Fruit fly (Drosophila melanogaster) whole organism, wandering third instar larva: ENCODE measurements around the gene Eip78C.

ENCODE experiments used
- Abd-B ChIP-seq: fragments of >200 bp; optimal IDR thresholded peaks from 2 replicates; lab custom pipeline; 2017; ENCODE audit warnings: missing biosample characterization, missing genetic modification characterization
- CG9705 ChIP-seq: fragments of 200-800 bp; sonication (Bioruptor generic); optimal IDR thresholded peaks from 2 replicates; lab custom pipeline; 2018; ENCODE audit warnings: missing biosample characterization, mild to moderate bottlenecking, missing genetic modification characterization
- CrebA ChIP-seq: fragments of 200-800 bp; sonication (Bioruptor generic); optimal IDR thresholded peaks from 2 replicates; lab custom pipeline; 2016; ENCODE audit warnings: missing biosample characterization, mild to moderate bottlenecking, missing genetic modification characterization, borderline replicate concordance
- Dfd ChIP-seq: fragments of >200 bp; optimal IDR thresholded peaks from 2 replicates; lab custom pipeline; 2017; ENCODE audit warnings: missing biosample characterization, missing genetic modification characterization
- GATAd ChIP-seq: sonication (Bioruptor generic); optimal IDR thresholded peaks from 2 replicates; lab custom pipeline; 2016; ENCODE audit warnings: missing biosample characterization, missing genetic modification characterization
- HLH106 ChIP-seq: fragments of 200-800 bp; optimal IDR thresholded peaks from 3 replicates; lab custom pipeline; 2019; ENCODE audit warnings: missing biosample characterization, mild to moderate bottlenecking, missing genetic modification characterization, moderate library complexity
- Hr78 ChIP-seq: fragments of >200 bp; optimal IDR thresholded peaks from 2 replicates; lab custom pipeline; 2017; ENCODE audit warnings: missing biosample characterization, missing genetic modification characterization
- Hr83 ChIP-seq: fragments of 200-300 bp; sonication (Bioruptor generic); optimal IDR thresholded peaks from 2 replicates; lab custom pipeline; 2016; ENCODE audit warnings: missing biosample characterization, mild to moderate bottlenecking, missing genetic modification characterization, moderate library complexity; ENCODE audit not compliant: poor library complexity, severe bottlenecking
- Jra ChIP-seq: sonication (Bioruptor generic); optimal IDR thresholded peaks from 2 replicates; lab custom pipeline; 2016; ENCODE audit warnings: missing biosample characterization, missing genetic modification characterization
- Mio ChIP-seq: sonication (Bioruptor generic); optimal IDR thresholded peaks from 2 replicates; lab custom pipeline; 2016; ENCODE audit warnings: missing biosample characterization, missing genetic modification characterization
- Myc ChIP-seq: fragments of >200 bp; optimal IDR thresholded peaks from 2 replicates; lab custom pipeline; 2017
- N ChIP-seq: fragments of >200 bp; optimal IDR thresholded peaks from 2 replicates; lab custom pipeline; 2018; ENCODE audit warnings: missing biosample characterization, missing external identifiers, missing genetic modification characterization
- OdsH ChIP-seq: fragments of 200-800 bp; sonication (Bioruptor generic); optimal IDR thresholded peaks from 2 replicates; lab custom pipeline; 2016; ENCODE audit warnings: missing biosample characterization, mild to moderate bottlenecking, missing genetic modification characterization
- Rel ChIP-seq, 2 experiments: fragments of 200-800 bp; sonication (Bioruptor generic) in 1 of 2; optimal IDR thresholded peaks; 2 replicates in 1 of 2; 3 replicates in 1 of 2; lab custom pipeline; 2016 to 2019; ENCODE audit warnings: mild to moderate bottlenecking in 2 of 2, missing biosample characterization in 2 of 2, missing genetic modification characterization in 2 of 2, moderate library complexity in 1 of 2
- Sp1 ChIP-seq: fragments of 200-800 bp; sonication (Bioruptor generic); optimal IDR thresholded peaks from 3 replicates; lab custom pipeline; 2019; ENCODE audit warnings: missing biosample characterization, mild to moderate bottlenecking, missing genetic modification characterization, moderate library complexity
- br ChIP-seq: fragments of 200-800 bp; sonication (Bioruptor generic); optimal IDR thresholded peaks from 2 replicates; lab custom pipeline; 2016; ENCODE audit warnings: missing biosample characterization, missing genetic modification characterization
- brk ChIP-seq: fragments of 200-800 bp; sonication (Bioruptor generic); optimal IDR thresholded peaks from 2 replicates; lab custom pipeline; 2016; ENCODE audit warnings: missing biosample characterization, mild to moderate bottlenecking, missing genetic modification characterization
- dl ChIP-seq, 2 experiments: fragments of 175-275, 200-275 bp in 1 of 2; fragments of 200-275 bp in 1 of 2; sonication (Bioruptor generic); optimal IDR thresholded peaks; lab custom pipeline; 2018; ENCODE audit warnings: mild to moderate bottlenecking in 2 of 2, missing biosample characterization in 2 of 2, missing genetic modification characterization in 2 of 2, moderate library complexity in 2 of 2; ENCODE audit not compliant: partially characterized antibody in 2 of 2, insufficient read depth in 1 of 2
- dmrt93B ChIP-seq: fragments of 200-800 bp; sonication (Bioruptor generic); optimal IDR thresholded peaks from 2 replicates; lab custom pipeline; 2018; ENCODE audit warnings: missing biosample characterization, mild to moderate bottlenecking, missing genetic modification characterization
- dsf ChIP-seq: sonication (Bioruptor generic); optimal IDR thresholded peaks from 2 replicates; lab custom pipeline; 2016; ENCODE audit warnings: missing biosample characterization, missing genetic modification characterization, borderline replicate concordance
- ey ChIP-seq: fragments of 200-800 bp; sonication (Bioruptor generic); optimal IDR thresholded peaks from 2 replicates; lab custom pipeline; 2016; ENCODE audit warnings: missing biosample characterization, missing genetic modification characterization
- foxo ChIP-seq, 2 experiments: fragments of 200-800 bp; sonication (Bioruptor generic); optimal IDR thresholded peaks; 2 replicates in 1 of 2; 3 replicates in 1 of 2; lab custom pipeline; 2016 to 2017; ENCODE audit warnings: missing biosample characterization in 2 of 2, missing genetic modification characterization in 2 of 2
- fru ChIP-seq: fragments of 200-800 bp; sonication (Bioruptor generic); optimal IDR thresholded peaks from 3 replicates; lab custom pipeline; 2016; ENCODE audit warnings: missing biosample characterization, mild to moderate bottlenecking, missing genetic modification characterization
- lola ChIP-seq: fragments of >200 bp; optimal IDR thresholded peaks from 2 replicates; lab custom pipeline; 2017; ENCODE audit warnings: missing biosample characterization, missing genetic modification characterization
- psq ChIP-seq: fragments of 200-800 bp; sonication (Bioruptor generic); optimal IDR thresholded peaks from 3 replicates; lab custom pipeline; 2017; ENCODE audit warnings: missing biosample characterization, mild to moderate bottlenecking, missing genetic modification characterization, moderate library complexity
- rgr ChIP-seq: fragments of 200-800 bp; sonication (Bioruptor generic); optimal IDR thresholded peaks from 3 replicates; lab custom pipeline; 2016; ENCODE audit warnings: missing biosample characterization, mild to moderate bottlenecking, missing genetic modification characterization
- sage ChIP-seq: fragments of 200-800 bp; sonication (Bioruptor generic); optimal IDR thresholded peaks from 2 replicates; lab custom pipeline; 2016; ENCODE audit warnings: missing biosample characterization, mild to moderate bottlenecking, missing genetic modification characterization
- sv ChIP-seq: fragments of 200-800 bp; sonication (Bioruptor generic); optimal IDR thresholded peaks from 3 replicates; lab custom pipeline; 2016; ENCODE audit warnings: missing biosample characterization, missing genetic modification characterization
- tai ChIP-seq: sonication (Bioruptor generic); optimal IDR thresholded peaks from 2 replicates; lab custom pipeline; 2016; ENCODE audit warnings: missing biosample characterization, missing genetic modification characterization
- usp ChIP-seq: fragments of >200 bp; optimal IDR thresholded peaks from 2 replicates; lab custom pipeline; 2017; ENCODE audit warnings: missing biosample characterization, missing genetic modification characterization
- woc ChIP-seq: sonication (Bioruptor generic); optimal IDR thresholded peaks from 2 replicates; lab custom pipeline; 2016; ENCODE audit warnings: missing biosample characterization, mild to moderate bottlenecking, missing genetic modification characterization

The Eip78C gene

DNA sequence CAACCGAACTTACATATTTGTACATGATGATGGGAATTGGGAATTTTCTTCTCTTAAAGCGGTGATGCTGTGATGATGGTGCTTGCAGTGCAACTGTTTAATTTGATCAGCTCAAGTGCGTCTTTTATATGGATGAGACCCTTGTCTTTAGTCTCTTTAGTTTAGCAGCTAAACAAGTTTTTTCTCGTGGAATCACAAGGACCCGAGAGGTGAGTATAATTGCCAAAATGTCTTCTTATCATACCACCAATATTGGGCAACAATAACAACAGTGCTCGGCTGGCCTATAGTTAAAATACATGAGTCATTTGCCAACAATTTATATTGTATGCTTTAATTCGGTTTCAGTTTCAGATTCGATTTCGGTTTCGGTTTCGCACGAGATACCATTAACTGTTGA, 71.3 kb downstream of the Eip78C start, which contains the start of gene Edg78E:
Gene Edg78E (minus strand): TSS at position 101 of the 400 bp plus-strand sequence.
- TF ChIP-seq usp (GFP tag; lab: Kevin White, UChicago) (no peak), ey (GFP tag; lab: Kevin White, UChicago) (no peak), dl (GFP tag; optimal IDR thresholded peaks at IDR 0.05; lab: Kevin White, UChicago; ENCODE audit: insufficient read depth in 1 of 2, partially characterized antibody in 2 of 2) (no peak), Rel (GFP tag; optimal IDR thresholded peaks at IDR 0.05; lab: Kevin White, UChicago) (no peak), Rel (tag; optimal IDR thresholded peaks at IDR 0.05; lab: Kevin White, UChicago) (no peak), psq (GFP tag; lab: Kevin White, UChicago) (no peak), Dfd (no peak), Myc (lab: Kevin White, UChicago) (no peak), N (GFP tag; lab: Kevin White, UChicago) (no peak), Sp1 (GFP tag; lab: Kevin White, UChicago) (no peak), OdsH (no peak), lola (no peak), br (no peak), tai (GFP tag; lab: Kevin White, UChicago) (no peak), HLH106 (tag; lab: Kevin White, UChicago) (no peak)
- TF ChIP-seq, all 38 proteins: peak for 0

DNA sequence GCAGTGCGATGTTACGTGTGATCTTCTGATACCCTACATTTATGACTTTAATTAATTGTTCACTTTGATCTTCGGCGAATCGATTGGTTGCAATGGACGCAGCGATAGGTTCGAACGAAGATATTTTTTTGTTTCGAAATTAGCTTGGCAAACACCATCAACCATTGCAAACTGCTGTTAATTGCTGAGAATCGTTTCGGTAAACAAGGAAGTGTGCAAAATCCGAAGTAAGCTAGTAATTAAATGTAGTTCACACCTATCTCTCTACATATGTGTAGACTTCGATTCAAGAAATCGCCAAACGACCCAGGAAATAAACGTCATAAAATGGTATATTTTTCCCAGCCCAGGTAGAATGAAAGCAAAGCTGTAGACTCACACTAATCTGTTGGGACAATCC, 72.0 kb downstream of the Eip78C start, which contains the start of gene CG43702:
Gene CG43702 (plus strand): TSS at position 301 of the 400 bp plus-strand sequence.
- no peak for TF ChIP-seq Hr83 (GFP tag; lab: Kevin White, UChicago)
- no peak for TF ChIP-seq ey (GFP tag; lab: Kevin White, UChicago)

DNA sequence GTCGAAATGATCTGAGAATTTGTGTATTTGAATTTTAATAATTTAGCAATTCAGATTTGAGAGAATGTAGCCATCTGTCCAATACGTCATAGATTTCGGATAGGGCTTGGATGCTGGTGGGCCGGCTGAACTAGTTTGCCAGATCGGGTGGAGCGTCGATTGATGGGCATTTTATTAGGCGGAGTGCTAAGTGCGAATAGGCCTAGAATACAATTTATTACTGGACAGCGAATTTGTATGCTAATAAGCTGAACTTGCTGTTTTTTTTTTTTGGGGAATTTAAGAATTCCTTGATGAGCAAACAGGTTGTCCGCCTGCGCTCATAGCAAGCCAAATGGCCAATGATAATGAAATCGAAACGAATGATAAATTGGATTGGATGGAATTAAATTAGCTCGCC, 72.8 kb downstream of the Eip78C start:
- TF ChIP-seq brk (GFP tag; lab: Kevin White, UChicago) (no peak), dmrt93B (GFP tag; lab: Kevin White, UChicago) (no peak), sage (no peak), foxo (GFP tag; optimal IDR thresholded peaks at IDR 0.05; lab: Kevin White, UChicago) (no peak), Rel (GFP tag; optimal IDR thresholded peaks at IDR 0.05; lab: Kevin White, UChicago) (no peak), Rel (tag; optimal IDR thresholded peaks at IDR 0.05; lab: Kevin White, UChicago) (no peak), Mio (GFP tag; lab: Kevin White, UChicago) (no peak), sv (GFP tag; lab: Kevin White, UChicago) (no peak), CG9705 (no peak), Myc (lab: Kevin White, UChicago) (no peak), br (no peak)

DNA sequence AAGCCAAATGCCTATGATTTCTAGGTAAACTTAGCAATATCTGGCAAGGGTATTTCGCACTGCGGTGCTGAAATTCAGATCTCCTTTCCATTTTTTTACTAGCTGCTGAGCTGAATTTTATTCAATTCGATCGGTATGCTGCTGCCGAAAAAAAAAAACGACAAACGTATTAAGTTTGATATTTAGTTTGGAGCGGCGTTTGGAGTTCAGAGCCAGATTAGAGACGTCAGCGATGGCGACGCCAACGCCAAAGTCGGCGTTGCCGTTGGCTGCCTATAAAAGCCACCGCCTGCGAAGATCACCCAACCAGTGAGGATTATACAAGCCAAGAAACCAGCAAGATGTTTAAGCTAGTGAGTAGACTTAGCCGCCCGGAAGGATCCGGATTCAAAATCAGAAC, 73.9 kb downstream of the Eip78C start, which contains the start of gene Cpr78Cc:
Gene Cpr78Cc (plus strand): TSS at position 301 of the 400 bp plus-strand sequence.
- TF ChIP-seq CrebA (GFP tag; lab: Kevin White, UChicago), result no peak
- no peak for TF ChIP-seq GATAd (GFP tag; lab: Kevin White, UChicago)
- TF ChIP-seq fru (GFP tag; lab: Kevin White, UChicago), result no peak
- TF ChIP-seq dmrt93B (GFP tag; lab: Kevin White, UChicago), result no peak
- no peak for TF ChIP-seq Jra (GFP tag; lab: Kevin White, UChicago)
- TF ChIP-seq dsf (GFP tag; lab: Kevin White, UChicago), result no peak
- TF ChIP-seq woc (GFP tag; lab: Kevin White, UChicago), result no peak
- TF ChIP-seq rgr, result no peak
- TF ChIP-seq Abd-B (GFP tag; lab: Kevin White, UChicago), result no peak
- TF ChIP-seq Myc (lab: Kevin White, UChicago), result no peak
- TF ChIP-seq lola, result no peak
- no peak for TF ChIP-seq Hr78 (GFP tag; lab: Kevin White, UChicago)
- TF ChIP-seq Hr83 (GFP tag; lab: Kevin White, UChicago), result no peak
- no peak for TF ChIP-seq foxo (GFP tag; optimal IDR thresholded peaks at IDR 0.05; lab: Kevin White, UChicago)
- no peak for TF ChIP-seq Dfd
- no peak for TF ChIP-seq CG9705
- no peak for TF ChIP-seq sage
- no peak for TF ChIP-seq sv (GFP tag; lab: Kevin White, UChicago)
